Worm (Caenorhabditis elegans) whole organism, L1 larva: ENCODE results near the gene F01F1.14.

Experiments
- ama-1 ChIP-seq: fragments of 150-350 bp; optimal IDR thresholded peaks from 2 replicates; lab custom pipeline; 2014
- ceh-82 ChIP-seq, 3 experiments: fragments of 150-350 bp in 1 of 3; sonication (generic microtip) in 2 of 3; optimal IDR thresholded peaks; 2 replicates each; lab custom pipeline; 2014 to 2017; ENCODE audit warnings: missing biosample characterization in 3 of 3, missing genetic modification characterization in 3 of 3
- efl-1 ChIP-seq, 4 experiments: fragments of 150-350 bp; optimal IDR thresholded peaks in 3 of 4; peaks in 1 of 4; 1 replicate in 1 of 4; 2 replicates in 3 of 4; lab custom pipeline; 2014; ENCODE audit warnings: missing biosample characterization in 2 of 4, missing genetic modification characterization in 2 of 4, missing genetic modification reagents in 2 of 4
- fkh-10 ChIP-seq: sonication (generic microtip); optimal IDR thresholded peaks from 2 replicates; lab custom pipeline; 2017; ENCODE audit warnings: missing biosample characterization, missing genetic modification reagents, missing genetic modification characterization
- fos-1 ChIP-seq: fragments of 150-350 bp; optimal IDR thresholded peaks from 2 replicates; lab custom pipeline; 2014; ENCODE audit warnings: missing biosample characterization, missing genetic modification characterization
- hlh-4 ChIP-seq: sonication (generic microtip); optimal IDR thresholded peaks from 2 replicates; lab custom pipeline; 2016; ENCODE audit warnings: mild to moderate bottlenecking, missing genetic modification characterization, missing compliant biosample characterization
- lin-13 ChIP-seq: fragments of 150-350 bp; optimal IDR thresholded peaks from 2 replicates; lab custom pipeline; 2014; ENCODE audit warnings: missing biosample characterization, missing genetic modification reagents, missing genetic modification characterization
- lin-15B ChIP-seq: fragments of 150-350 bp; sonication (generic microtip); optimal IDR thresholded peaks from 3 replicates; lab custom pipeline; 2014; ENCODE audit warnings: missing biosample characterization, missing genetic modification characterization
- nhr-20 ChIP-seq: sonication (generic microtip); optimal IDR thresholded peaks from 2 replicates; lab custom pipeline; 2016; ENCODE audit warnings: mild to moderate bottlenecking, missing genetic modification characterization, missing compliant biosample characterization
- nhr-77 ChIP-seq: fragments of 150-350 bp; optimal IDR thresholded peaks from 2 replicates; lab custom pipeline; 2014; ENCODE audit warnings: missing biosample characterization, missing genetic modification characterization
- zag-1 ChIP-seq: fragments of 150-350 bp; optimal IDR thresholded peaks from 2 replicates; lab custom pipeline; 2014; ENCODE audit warnings: missing biosample characterization, missing genetic modification characterization
- ztf-11 ChIP-seq, 2 experiments: sonication (generic microtip); optimal IDR thresholded peaks; 2 replicates each; lab custom pipeline; 2016 to 2017; ENCODE audit warnings: missing genetic modification characterization in 2 of 2, missing biosample characterization in 1 of 2, missing compliant biosample characterization in 1 of 2

DNA sequence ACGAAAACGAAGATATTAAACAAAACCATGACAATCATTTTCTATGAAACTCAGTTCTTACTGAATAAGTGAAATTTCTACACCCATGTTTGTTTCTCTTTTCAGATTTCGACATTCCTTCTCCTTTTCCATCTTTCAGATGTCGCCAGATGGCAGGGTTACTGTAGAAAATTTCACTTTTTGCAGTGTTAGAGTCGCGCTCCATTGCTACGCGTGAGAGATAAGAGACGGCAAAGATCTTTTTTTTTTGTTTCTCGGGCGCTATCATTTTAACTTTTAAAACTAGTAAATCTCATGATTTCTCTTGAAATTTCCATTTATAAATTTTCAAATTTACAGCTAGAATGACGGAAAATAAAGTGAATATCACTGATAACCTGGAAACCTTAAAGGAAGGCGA, 4.5 kb downstream of the F01F1.14 start, which contains the start of the genes mig-21 and F01F1.2:
- no peak for TF ChIP-seq ztf-11 (tag; optimal IDR thresholded peaks at IDR 0.05; lab: Kevin White, UChicago)
- TF ChIP-seq nhr-77 (tag; lab: Kevin White, UChicago), result no peak
- no peak for TF ChIP-seq zag-1 (tag; lab: Kevin White, UChicago)
- no peak for TF ChIP-seq ama-1
- TF ChIP-seq ceh-82 (tag; optimal IDR thresholded peaks at IDR 0.05; lab: Kevin White, UChicago), result no peak
- no peak for TF ChIP-seq hlh-4 (tag; lab: Kevin White, UChicago)
- TF ChIP-seq lin-15B, result no peak
- no peak for TF ChIP-seq lin-13 (GFP tag; lab: Kevin White, UChicago)
- TF ChIP-seq fos-1 (tag; lab: Kevin White, UChicago), result no peak
- no peak for TF ChIP-seq fkh-10 (GFP tag; lab: Kevin White, UChicago)
- TF ChIP-seq efl-1 (optimal IDR thresholded peaks at IDR 0.05; lab: Kevin White, UChicago), result no peak
- TF ChIP-seq efl-1 (GFP tag; optimal IDR thresholded peaks at IDR 0.05 in 1 of 2; lab: Kevin White, UChicago), result peak in 1 of 2 experiments; percentile 82
- no peak for TF ChIP-seq nhr-20
